Worm (Caenorhabditis elegans) whole organism, early embryonic: ENCODE data around the gene erp-44.2.

Experiments
- B0310.2 ChIP-seq: sonication (generic microtip); optimal IDR thresholded peaks from 2 replicates; lab custom pipeline; 2016; ENCODE audit warnings: mild to moderate bottlenecking, missing genetic modification characterization, missing compliant biosample characterization
- ama-1 ChIP-seq: fragments of 150-350 bp; optimal IDR thresholded peaks from 2 replicates; lab custom pipeline; 2014
- ceh-36 ChIP-seq: sonication (generic microtip); optimal IDR thresholded peaks from 2 replicates; lab custom pipeline; 2016; ENCODE audit warnings: missing genetic modification characterization, inconsistent platforms, missing compliant biosample characterization
- flt-1 ChIP-seq: fragments of 200-800 bp; sonication (Bioruptor generic); IDR thresholded peaks from 2 replicates; pipeline ENCODE4 v1.3.6; 2022; ENCODE audit warnings: missing genetic modification characterization, missing compliant biosample characterization
- tbx-11 ChIP-seq: fragments of 200-800 bp; sonication (Bioruptor generic); IDR thresholded peaks from 2 replicates; pipeline ENCODE4 v1.3.6; 2022; ENCODE audit warnings: missing genetic modification characterization, missing compliant biosample characterization
- tbx-37 ChIP-seq: fragments of 200-800 bp; sonication (Bioruptor generic); conservative IDR thresholded peaks from 2 replicates; pipeline ENCODE4 v1.3.6; 2022; ENCODE audit warnings: missing genetic modification reagents, missing genetic modification characterization, missing compliant biosample characterization

DNA sequence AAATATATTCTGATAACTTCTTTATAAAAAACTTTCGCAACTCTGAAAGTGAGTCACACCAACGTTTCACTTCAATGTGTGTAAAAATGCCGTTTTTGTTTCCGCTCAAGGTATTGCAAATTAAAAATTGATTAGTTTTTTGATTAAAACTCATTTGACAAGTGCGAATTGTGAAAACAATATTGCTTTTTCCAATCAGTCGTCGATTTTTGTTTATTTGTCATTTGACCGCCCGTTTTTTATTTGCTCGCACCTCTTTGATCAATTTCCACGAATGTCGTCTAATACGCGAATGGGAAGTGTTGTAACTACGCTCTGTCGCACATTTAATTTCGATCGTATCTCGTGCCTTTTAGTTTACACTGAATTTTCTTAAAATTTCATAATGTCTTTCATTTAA, 4.3 kb downstream of the erp-44.2 start, which contains the start of gene mvb-12:
- TF ChIP-seq ceh-36 (no peak), tbx-11 (GFP tag; lab: Robert Waterston, UW) (no peak), flt-1 (GFP tag; lab: Robert Waterston, UW) (no peak), ama-1 (lab: Kevin White, UChicago) (no peak), tbx-37 (GFP tag; lab: Robert Waterston, UW) (no peak), B0310.2 (tag; lab: Kevin White, UChicago) (no peak)
